Fruit fly (Drosophila melanogaster): ENCODE results near the gene CG33493.

CG33493 gene

dm6 chr3L:10683899-10684340, 9.0 kb downstream of the CG33493 start:
- TF ChIP-seq CG11617 (GFP tag; optimal IDR thresholded peaks at IDR 0.05) (peak; percentile 58), bab1 (GFP tag; optimal IDR thresholded peaks at IDR 0.05) (peak; percentile 61), CG5204 (GFP tag; optimal IDR thresholded peaks at IDR 0.05) (no peak), tj (GFP tag; optimal IDR thresholded peaks at IDR 0.05) (peak; percentile 4), Clk (GFP tag; optimal IDR thresholded peaks at IDR 0.05) (peak; percentile 2), cnc (optimal IDR thresholded peaks at IDR 0.05) (no peak), Hr96 (GFP tag; optimal IDR thresholded peaks at IDR 0.05) (no peak), ovo (GFP tag; optimal IDR thresholded peaks at IDR 0.05) (no peak), CG12768 (GFP tag; optimal IDR thresholded peaks at IDR 0.05) (peak; percentile 65), kay (GFP tag; ENCODE audit: borderline replicate concordance) (no peak), pad (GFP tag; optimal IDR thresholded peaks at IDR 0.05) (peak; percentile 35), CG33017 (tag; optimal IDR thresholded peaks at IDR 0.05) (peak; percentile 51), CG7101 (tag; optimal IDR thresholded peaks at IDR 0.05) (peak; percentile 46), toe (GFP tag; optimal IDR thresholded peaks at IDR 0.05) (no peak), CG7045 (GFP tag; optimal IDR thresholded peaks at IDR 0.05) (peak; percentile 52), CG1620 (GFP tag; optimal IDR thresholded peaks at IDR 0.05) (no peak), Mnt (GFP tag; optimal IDR thresholded peaks at IDR 0.05) (no peak), CG14711 (tag; optimal IDR thresholded peaks at IDR 0.05) (no peak), Crg-1 (GFP tag; optimal IDR thresholded peaks at IDR 0.05) (peak; percentile 8), cic (GFP tag; optimal IDR thresholded peaks at IDR 0.05) (peak; percentile 7)

- TF ChIP-seq CG1620 (GFP tag; optimal IDR thresholded peaks at IDR 0.05) (peak; percentile 78), toe (GFP tag; optimal IDR thresholded peaks at IDR 0.05) (peak; percentile 81), CG11617 (GFP tag; optimal IDR thresholded peaks at IDR 0.05) (peak; percentile 99), CG7101 (tag; optimal IDR thresholded peaks at IDR 0.05) (peak; percentile 97), tj (GFP tag; optimal IDR thresholded peaks at IDR 0.05) (peak; percentile 87), Clk (GFP tag; optimal IDR thresholded peaks at IDR 0.05) (peak; percentile 97), kay (GFP tag; ENCODE audit: borderline replicate concordance) (peak; percentile 78), Crg-1 (GFP tag; optimal IDR thresholded peaks at IDR 0.05) (peak; percentile 95), CG14711 (tag; optimal IDR thresholded peaks at IDR 0.05) (peak; percentile 92), cic (GFP tag; optimal IDR thresholded peaks at IDR 0.05) (peak; percentile 95), Mnt (GFP tag; optimal IDR thresholded peaks at IDR 0.05) (peak; percentile 90), CG7045 (GFP tag; optimal IDR thresholded peaks at IDR 0.05) (peak; percentile 98), bab1 (GFP tag; optimal IDR thresholded peaks at IDR 0.05) (peak; percentile 90), CG33017 (tag; optimal IDR thresholded peaks at IDR 0.05) (peak; percentile 97), Hr96 (GFP tag; optimal IDR thresholded peaks at IDR 0.05) (peak; percentile 85), ovo (GFP tag; optimal IDR thresholded peaks at IDR 0.05) (peak; percentile 69), CG12768 (GFP tag; optimal IDR thresholded peaks at IDR 0.05) (peak; percentile 99), CG5204 (GFP tag; optimal IDR thresholded peaks at IDR 0.05) (no peak), cnc (optimal IDR thresholded peaks at IDR 0.05) (no peak), pad (GFP tag; optimal IDR thresholded peaks at IDR 0.05) (peak; percentile 93)
Measured at dm6 chr3L:10682725-10683367, 10.1 kb downstream of the CG33493 start.

dm6 chr3L:10681814-10682213, 11.2 kb downstream of the CG33493 start:
- no peak for TF ChIP-seq CG7045 (GFP tag; optimal IDR thresholded peaks at IDR 0.05)
- no peak for TF ChIP-seq Mnt (GFP tag; optimal IDR thresholded peaks at IDR 0.05)
- peak; percentile 6 for TF ChIP-seq Crg-1 (GFP tag; optimal IDR thresholded peaks at IDR 0.05)
- no peak for TF ChIP-seq tj (GFP tag; optimal IDR thresholded peaks at IDR 0.05)
- no peak for TF ChIP-seq CG5204 (GFP tag; optimal IDR thresholded peaks at IDR 0.05)
- TF ChIP-seq CG33017 (tag; optimal IDR thresholded peaks at IDR 0.05): peak; percentile 26
- TF ChIP-seq cic (GFP tag; optimal IDR thresholded peaks at IDR 0.05): peak; percentile 49
- TF ChIP-seq kay (GFP tag; ENCODE audit: borderline replicate concordance): no peak
- no peak for TF ChIP-seq pad (GFP tag; optimal IDR thresholded peaks at IDR 0.05)
- TF ChIP-seq CG7101 (tag; optimal IDR thresholded peaks at IDR 0.05): no peak
- no peak for TF ChIP-seq Hr96 (GFP tag; optimal IDR thresholded peaks at IDR 0.05)
- no peak for TF ChIP-seq CG11617 (GFP tag; optimal IDR thresholded peaks at IDR 0.05)
- TF ChIP-seq CG12768 (GFP tag; optimal IDR thresholded peaks at IDR 0.05): peak; percentile 18
- TF ChIP-seq bab1 (GFP tag; optimal IDR thresholded peaks at IDR 0.05): no peak
- no peak for TF ChIP-seq ovo (GFP tag; optimal IDR thresholded peaks at IDR 0.05)
- peak; percentile 0 for TF ChIP-seq CG14711 (tag; optimal IDR thresholded peaks at IDR 0.05)
- no peak for TF ChIP-seq toe (GFP tag; optimal IDR thresholded peaks at IDR 0.05)
- TF ChIP-seq cnc (optimal IDR thresholded peaks at IDR 0.05): no peak
- TF ChIP-seq Clk (GFP tag; optimal IDR thresholded peaks at IDR 0.05): peak; percentile 34
- no peak for TF ChIP-seq CG1620 (GFP tag; optimal IDR thresholded peaks at IDR 0.05)

dm6 chr3L:10680728-10681306, 12.2 kb downstream of the CG33493 start:
- TF ChIP-seq CG7101 (tag; optimal IDR thresholded peaks at IDR 0.05): no peak
- TF ChIP-seq CG7045 (GFP tag; optimal IDR thresholded peaks at IDR 0.05): no peak
- TF ChIP-seq bab1 (GFP tag; optimal IDR thresholded peaks at IDR 0.05): no peak
- TF ChIP-seq CG12768 (GFP tag; optimal IDR thresholded peaks at IDR 0.05): peak; percentile 37
- no peak for TF ChIP-seq ovo (GFP tag; optimal IDR thresholded peaks at IDR 0.05)
- no peak for TF ChIP-seq cnc (optimal IDR thresholded peaks at IDR 0.05)
- peak; percentile 3 for TF ChIP-seq kay (GFP tag; ENCODE audit: borderline replicate concordance)
- TF ChIP-seq CG1620 (GFP tag; optimal IDR thresholded peaks at IDR 0.05): no peak
- no peak for TF ChIP-seq Clk (GFP tag; optimal IDR thresholded peaks at IDR 0.05)
- no peak for TF ChIP-seq Crg-1 (GFP tag; optimal IDR thresholded peaks at IDR 0.05)
- TF ChIP-seq pad (GFP tag; optimal IDR thresholded peaks at IDR 0.05): no peak
- TF ChIP-seq toe (GFP tag; optimal IDR thresholded peaks at IDR 0.05): no peak
- peak; percentile 0 for TF ChIP-seq CG14711 (tag; optimal IDR thresholded peaks at IDR 0.05)
- no peak for TF ChIP-seq CG5204 (GFP tag; optimal IDR thresholded peaks at IDR 0.05)
- TF ChIP-seq Mnt (GFP tag; optimal IDR thresholded peaks at IDR 0.05): no peak
- no peak for TF ChIP-seq CG11617 (GFP tag; optimal IDR thresholded peaks at IDR 0.05)
- no peak for TF ChIP-seq CG33017 (tag; optimal IDR thresholded peaks at IDR 0.05)
- peak; percentile 37 for TF ChIP-seq cic (GFP tag; optimal IDR thresholded peaks at IDR 0.05)
- no peak for TF ChIP-seq tj (GFP tag; optimal IDR thresholded peaks at IDR 0.05)
- no peak for TF ChIP-seq Hr96 (GFP tag; optimal IDR thresholded peaks at IDR 0.05)

DNA sequence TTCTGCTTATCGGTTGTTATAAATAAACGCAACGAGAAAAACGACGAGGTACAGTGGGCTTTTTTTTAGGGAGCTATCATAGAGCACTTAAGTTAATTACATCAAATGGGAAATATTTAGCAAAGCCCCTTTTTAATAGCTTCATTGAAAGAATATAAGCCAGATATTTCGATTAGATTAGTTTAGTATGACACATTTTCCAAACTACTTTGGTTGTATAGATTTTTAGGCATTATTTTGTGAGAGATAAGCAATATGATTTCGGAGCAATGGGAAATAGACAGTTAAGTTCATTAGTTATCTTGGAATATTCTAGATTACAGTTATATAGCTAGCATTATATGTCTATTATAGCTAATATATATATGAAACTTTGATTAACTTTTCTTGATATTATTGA, 12.8 kb downstream of the CG33493 start:
- TF ChIP-seq CG12768 (GFP tag; optimal IDR thresholded peaks at IDR 0.05) (no peak), kay (GFP tag; ENCODE audit: borderline replicate concordance) (peak; percentile 93)
